Worm (Caenorhabditis elegans) whole organism, L4 larva: Measurements from ENCODE around the gene C53A5.16.

Experiments used
- F26F4.8 ChIP-seq: fragments of 200-800 bp; sonication (Bioruptor generic); conservative IDR thresholded peaks from 2 replicates; pipeline ENCODE4 v1.3.6; 2022; ENCODE audit warnings: missing genetic modification characterization, missing compliant biosample characterization
- R02D3.7 ChIP-seq: fragments of 150-350 bp; sonication (generic microtip); optimal IDR thresholded peaks from 3 replicates; lab custom pipeline; 2014; ENCODE audit warnings: missing biosample characterization, missing genetic modification characterization
- Y5F2A.4 ChIP-seq: fragments of 200-800 bp; sonication (Bioruptor generic); optimal IDR thresholded peaks from 2 replicates; lab custom pipeline; 2018; ENCODE audit warnings: mild to moderate bottlenecking, missing genetic modification characterization, missing compliant biosample characterization
- aha-1 ChIP-seq: fragments of 150-350 bp; peaks from one replicate; lab custom pipeline; 2014; ENCODE audit warnings: missing biosample characterization, missing genetic modification characterization
- ama-1 ChIP-seq: fragments of 150-350 bp; optimal IDR thresholded peaks from 2 replicates; lab custom pipeline; 2014; ENCODE audit warnings: inconsistent platforms, mixed read lengths
- arid-1 ChIP-seq: fragments of 200-800 bp; sonication (Bioruptor generic); conservative IDR thresholded peaks from 2 replicates; pipeline ENCODE4 v1.3.6; 2022; ENCODE audit warnings: missing genetic modification reagents, missing genetic modification characterization, missing compliant biosample characterization
- ceh-44 ChIP-seq: fragments of 200-800 bp; sonication (Bioruptor generic); IDR thresholded peaks from 2 replicates; pipeline ENCODE4 v1.3.6; 2022; ENCODE audit warnings: missing genetic modification reagents, missing genetic modification characterization, missing compliant biosample characterization
- cey-2 ChIP-seq: sonication (generic microtip); optimal IDR thresholded peaks from 3 replicates; lab custom pipeline; 2017; ENCODE audit warnings: missing genetic modification characterization, mild to moderate bottlenecking, missing compliant biosample characterization, antibody characterized with exemption, borderline replicate concordance; ENCODE audit not compliant: insufficient read depth
- ctbp-1 ChIP-seq: fragments of 200-800 bp; sonication (Bioruptor generic); IDR thresholded peaks from 2 replicates; pipeline ENCODE4 v1.3.6; 2022; ENCODE audit warnings: missing genetic modification reagents, missing genetic modification characterization, missing compliant biosample characterization
- daf-8 ChIP-seq: fragments of 200-800 bp; sonication (Bioruptor generic); IDR thresholded peaks from 2 replicates; pipeline ENCODE4 v1.3.6; 2022; ENCODE audit warnings: missing genetic modification characterization, missing compliant biosample characterization
- dmd-6 ChIP-seq: fragments of 200-800 bp; sonication (Bioruptor generic); IDR thresholded peaks from 2 replicates; pipeline ENCODE4 v1.3.6; 2022; ENCODE audit warnings: missing genetic modification reagents, missing genetic modification characterization, missing compliant biosample characterization
- dmd-9 ChIP-seq: fragments of 200-800 bp; sonication (Bioruptor generic); IDR thresholded peaks from 2 replicates; pipeline ENCODE4 v1.3.6; 2022; ENCODE audit warnings: missing genetic modification reagents, missing genetic modification characterization, missing compliant biosample characterization
- dve-1 ChIP-seq: sonication (generic microtip); optimal IDR thresholded peaks from 2 replicates; lab custom pipeline; 2017; ENCODE audit warnings: antibody characterized with exemption, mild to moderate bottlenecking, missing genetic modification characterization, missing compliant biosample characterization; ENCODE audit not compliant: insufficient read depth
- egl-43 ChIP-seq: fragments of 200-800 bp; sonication (Bioruptor generic); IDR thresholded peaks from 2 replicates; pipeline ENCODE4 v1.3.6; 2022; ENCODE audit warnings: missing genetic modification reagents, missing genetic modification characterization, missing compliant biosample characterization
- gei-8 ChIP-seq: fragments of 200-800 bp; sonication (Bioruptor generic); optimal IDR thresholded peaks from 2 replicates; lab custom pipeline; 2018; ENCODE audit warnings: mild to moderate bottlenecking, missing genetic modification characterization, missing compliant biosample characterization
- hlh-11 ChIP-seq: fragments of 200-800 bp; sonication (Bioruptor generic); optimal IDR thresholded peaks from 2 replicates; lab custom pipeline; 2018; ENCODE audit warnings: mild to moderate bottlenecking, missing genetic modification characterization, missing compliant biosample characterization
- hlh-30 ChIP-seq: sonication (generic microtip); optimal IDR thresholded peaks from 2 replicates; lab custom pipeline; 2017; ENCODE audit warnings: antibody characterized with exemption, mild to moderate bottlenecking, missing genetic modification characterization, missing compliant biosample characterization; ENCODE audit not compliant: insufficient read depth
- hmg-1.1 ChIP-seq: fragments of 200-800 bp; sonication (Bioruptor generic); IDR thresholded peaks from 2 replicates; pipeline ENCODE4 v1.3.6; 2022; ENCODE audit warnings: missing genetic modification reagents, missing genetic modification characterization, missing compliant biosample characterization
- lin-1 ChIP-seq: fragments of 200-800 bp; sonication (Bioruptor generic); IDR thresholded peaks from 2 replicates; pipeline ENCODE4 v1.3.6; 2022; ENCODE audit warnings: missing genetic modification reagents, missing genetic modification characterization, missing compliant biosample characterization
- lin-15B ChIP-seq: fragments of 150-350 bp; sonication (generic microtip); optimal IDR thresholded peaks from 3 replicates; lab custom pipeline; 2014; ENCODE audit warnings: missing biosample characterization, missing genetic modification characterization
- mdl-1 ChIP-seq, 2 experiments: fragments of 150-350 bp in 1 of 2; sonication (generic microtip) in 1 of 2; optimal IDR thresholded peaks; 2 replicates each; lab custom pipeline; 2014 to 2017; ENCODE audit warnings: missing biosample characterization in 2 of 2, missing genetic modification characterization in 2 of 2
- mep-1 ChIP-seq: fragments of 150-350 bp; sonication (generic microtip); optimal IDR thresholded peaks from 3 replicates; lab custom pipeline; 2014; ENCODE audit warnings: missing biosample characterization, missing genetic modification characterization
- mes-2 ChIP-seq: sonication (generic microtip); optimal IDR thresholded peaks from 2 replicates; lab custom pipeline; 2016; ENCODE audit warnings: missing genotype, mild to moderate bottlenecking, missing genetic modification characterization, missing compliant biosample characterization; ENCODE audit not compliant: poor library complexity, severe bottlenecking
- mxl-3 ChIP-seq: fragments of 200-800 bp; sonication (Bioruptor generic); optimal IDR thresholded peaks from 2 replicates; lab custom pipeline; 2018; ENCODE audit warnings: mild to moderate bottlenecking, missing genetic modification characterization, missing compliant biosample characterization
- nhr-102 ChIP-seq: sonication (generic microtip); optimal IDR thresholded peaks from 2 replicates; lab custom pipeline; 2016; ENCODE audit warnings: mild to moderate bottlenecking, missing genetic modification characterization, moderate library complexity, missing compliant biosample characterization
- nhr-25 ChIP-seq: sonication (generic microtip); optimal IDR thresholded peaks from 2 replicates; lab custom pipeline; 2017; ENCODE audit warnings: missing genetic modification characterization, mild to moderate bottlenecking, missing compliant biosample characterization, antibody characterized with exemption, moderate library complexity, borderline replicate concordance; ENCODE audit not compliant: insufficient read depth
- nhr-28 ChIP-seq: fragments of 150-350 bp; optimal IDR thresholded peaks from 2 replicates; lab custom pipeline; 2014; ENCODE audit warnings: missing biosample characterization, missing genetic modification characterization
- nhr-41 ChIP-seq: fragments of 200-800 bp; sonication (Bioruptor generic); IDR thresholded peaks from 2 replicates; pipeline ENCODE4 v1.3.6; 2022; ENCODE audit warnings: missing genetic modification reagents, missing genetic modification characterization, missing compliant biosample characterization
- nhr-48 ChIP-seq: sonication (generic microtip); optimal IDR thresholded peaks from 2 replicates; lab custom pipeline; 2016; ENCODE audit warnings: mild to moderate bottlenecking, missing genetic modification characterization, missing compliant biosample characterization
- nhr-6 ChIP-seq: fragments of 150-350 bp; optimal IDR thresholded peaks from 2 replicates; lab custom pipeline; 2014; ENCODE audit warnings: missing biosample characterization, missing genetic modification characterization
- php-3 ChIP-seq: fragments of 200-800 bp; sonication (Bioruptor generic); IDR thresholded peaks from 2 replicates; pipeline ENCODE4 v1.3.6; 2022; ENCODE audit warnings: missing genetic modification reagents, missing genetic modification characterization, missing compliant biosample characterization
- pqm-1 ChIP-seq: sonication (generic microtip); optimal IDR thresholded peaks from 2 replicates; lab custom pipeline; 2017; ENCODE audit warnings: missing biosample characterization, missing genetic modification characterization
- rbr-2 ChIP-seq: sonication (generic microtip); optimal IDR thresholded peaks from 2 replicates; lab custom pipeline; 2016; ENCODE audit warnings: missing genotype, missing genetic modification characterization, missing compliant biosample characterization
- set-16 ChIP-seq: fragments of 200-800 bp; sonication (Bioruptor generic); IDR thresholded peaks from 2 replicates; pipeline ENCODE4 v1.3.6; 2022; ENCODE audit warnings: missing genetic modification reagents, missing genetic modification characterization, missing compliant biosample characterization
- spr-1 ChIP-seq: sonication (generic microtip); optimal IDR thresholded peaks from 2 replicates; lab custom pipeline; 2016; ENCODE audit warnings: mild to moderate bottlenecking, missing genetic modification characterization, missing compliant biosample characterization
- spr-3 ChIP-seq: fragments of 200-800 bp; sonication (Bioruptor generic); optimal IDR thresholded peaks from 2 replicates; lab custom pipeline; 2018; ENCODE audit warnings: mild to moderate bottlenecking, missing genetic modification characterization, missing compliant biosample characterization
- tra-1 ChIP-seq: fragments of 200-800 bp; sonication (Bioruptor generic); IDR thresholded peaks from 2 replicates; pipeline ENCODE4 v1.3.6; 2022; ENCODE audit warnings: missing genetic modification reagents, missing genetic modification characterization, missing compliant biosample characterization
- unc-62 ChIP-seq, 3 experiments: fragments of 150-350 bp in 1 of 3; sonication (generic microtip); optimal IDR thresholded peaks in 2 of 3; peaks in 1 of 3; 1 replicate in 1 of 3; 2 replicates in 2 of 3; lab custom pipeline; 2014 to 2017; ENCODE audit warnings: missing biosample characterization in 3 of 3, missing genetic modification characterization in 3 of 3, missing genetic modification reagents in 3 of 3, missing genotype in 1 of 3
- zfp-2 ChIP-seq: sonication (generic microtip); optimal IDR thresholded peaks from 2 replicates; lab custom pipeline; 2016; ENCODE audit warnings: mild to moderate bottlenecking, missing genetic modification characterization, missing compliant biosample characterization
- ztf-7 ChIP-seq: fragments of 150-350 bp; optimal IDR thresholded peaks from 2 replicates; lab custom pipeline; 2014; ENCODE audit warnings: missing biosample characterization, missing genetic modification characterization

Gene C53A5.16

DNA sequence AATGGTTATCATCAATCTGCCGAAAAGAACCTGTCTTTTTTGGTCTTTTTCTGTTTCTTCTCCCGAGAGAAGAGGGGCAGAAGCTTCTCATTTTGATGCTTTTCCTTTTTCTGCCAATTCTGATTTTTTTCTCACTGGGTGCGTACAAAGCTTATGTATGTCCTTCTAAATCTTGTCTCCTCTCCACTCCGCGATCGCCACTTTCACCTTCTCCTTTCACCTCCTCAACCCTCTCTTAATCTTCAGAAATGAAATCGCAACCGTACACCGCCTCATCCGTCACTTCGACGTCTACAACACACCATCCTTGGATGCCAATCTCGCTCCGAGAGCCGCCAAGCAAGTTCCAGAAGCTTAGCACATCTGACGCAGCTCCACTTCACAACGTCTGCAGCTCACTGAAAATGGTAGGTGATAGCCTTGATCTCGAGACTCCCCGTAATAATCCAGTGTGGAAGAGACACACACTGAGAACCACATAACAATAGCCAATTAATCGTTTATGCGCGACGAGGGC lies 14.4 kb downstream of the C53A5.16 start, which contains the start of gene R02D5.1:
Gene R02D5.1 (plus strand): TSS at position 245 of the 517 bp plus-strand sequence.
- TF ChIP-seq nhr-48 (tag; lab: Kevin White, UChicago) (peak; percentile 43), hlh-11 (peak; percentile 25), spr-1 (tag; lab: Kevin White, UChicago) (no peak)

DNA sequence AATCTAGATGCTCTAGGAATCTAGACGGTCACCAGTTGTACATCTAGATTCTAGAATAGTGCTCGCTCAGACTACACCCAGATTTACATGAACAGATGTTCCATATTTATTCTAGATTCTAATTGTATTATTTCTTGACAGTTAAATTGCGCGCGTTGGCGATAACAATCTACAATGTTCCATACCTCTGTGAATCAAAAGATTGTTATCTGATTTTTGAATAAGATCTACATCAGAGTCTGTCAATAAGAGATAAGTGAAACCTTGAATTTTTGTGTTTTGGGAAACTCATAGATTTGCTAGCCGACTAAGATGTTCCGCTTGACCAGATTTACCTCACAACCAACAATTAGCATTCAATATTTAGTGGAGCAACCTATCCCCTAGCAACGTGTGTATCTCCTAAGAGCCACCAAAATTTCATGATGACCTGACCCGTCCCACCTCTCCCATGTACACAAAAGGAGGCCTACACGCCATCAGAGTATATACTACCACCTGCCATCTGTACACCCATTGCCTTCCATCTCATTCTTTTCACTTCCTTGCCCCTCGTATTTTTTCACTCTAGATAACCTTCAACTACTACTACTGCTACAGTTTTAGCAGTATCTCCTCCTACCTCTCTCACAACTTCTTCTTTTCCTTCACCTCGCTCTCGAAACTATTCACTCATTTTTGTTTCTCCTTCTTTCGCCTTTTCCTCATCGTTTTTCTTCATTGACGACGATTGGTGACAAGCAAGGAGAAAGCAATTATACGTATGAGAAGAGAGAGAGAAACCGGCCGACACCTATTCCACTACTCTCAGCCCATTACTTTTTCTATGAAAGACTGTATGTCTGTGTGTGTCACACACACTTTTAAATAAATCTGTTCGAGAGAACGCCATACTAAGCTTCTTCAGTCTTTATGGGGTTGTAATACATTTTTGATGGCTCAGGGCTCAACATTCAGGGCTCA lies 15.4 kb downstream of the C53A5.16 start:
- TF ChIP-seq nhr-28 (tag; lab: Kevin White, UChicago) (peak; percentile 13), aha-1 (tag; lab: Kevin White, UChicago) (peak; percentile 75), arid-1 (GFP tag; lab: Robert Waterston, UW) (no peak), dmd-9 (GFP tag; lab: Robert Waterston, UW) (no peak), daf-8 (GFP tag; lab: Robert Waterston, UW) (no peak), ama-1 (no peak), unc-62 (GFP tag; optimal IDR thresholded peaks at IDR 0.05 in 1 of 2; lab: Kevin White, UChicago) (peak in 1 of 2 experiments; percentile 40), unc-62 (tag; optimal IDR thresholded peaks at IDR 0.05; lab: Kevin White, UChicago) (no peak), R02D3.7 (tag; lab: Kevin White, UChicago) (no peak), mxl-3 (GFP tag; lab: Kevin White, UChicago) (no peak)

DNA sequence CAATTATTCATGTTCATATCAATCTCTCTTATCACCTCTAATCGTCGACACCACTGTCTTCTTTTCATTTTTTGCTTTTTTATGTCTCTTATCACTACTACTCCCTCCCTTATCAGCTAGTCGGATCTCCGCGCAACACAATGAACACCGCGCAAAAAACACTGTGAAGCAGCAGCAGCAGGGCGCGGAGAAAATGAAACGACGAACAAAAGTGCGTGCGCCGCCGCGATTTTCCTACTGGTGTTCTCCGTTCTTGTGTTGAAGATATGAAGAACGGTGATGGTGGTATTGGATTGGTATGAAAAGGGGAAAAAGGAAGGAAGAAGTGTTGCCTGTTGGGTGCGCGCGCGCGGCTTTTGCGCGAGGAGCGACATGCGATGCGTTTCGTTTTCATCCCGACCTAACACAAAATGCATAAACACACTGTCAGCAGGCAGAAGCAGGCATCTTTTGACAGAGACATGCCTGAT lies 16.6 kb downstream of the C53A5.16 start:
- TF ChIP-seq cey-2 (tag; lab: Kevin White, UChicago): peak; percentile 62
- TF ChIP-seq F26F4.8 (GFP tag; lab: Robert Waterston, UW): no peak
- TF ChIP-seq unc-62 (GFP tag; optimal IDR thresholded peaks at IDR 0.05 in 1 of 2; lab: Kevin White, UChicago): peak in 1 of 2 experiments; percentile 66
- no peak for TF ChIP-seq unc-62 (tag; optimal IDR thresholded peaks at IDR 0.05; lab: Kevin White, UChicago)
- peak; percentile 72; the same call in 1 of the 2 replicates for TF ChIP-seq tra-1 (GFP tag; lab: Robert Waterston, UW)
- TF ChIP-seq spr-1 (tag; lab: Kevin White, UChicago): peak; percentile 69
- no peak for TF ChIP-seq gei-8 (GFP tag; lab: Kevin White, UChicago)
- peak; percentile 34 for TF ChIP-seq mes-2 (tag; lab: Kevin White, UChicago)
- no peak for TF ChIP-seq nhr-6 (tag; lab: Kevin White, UChicago)
- TF ChIP-seq ctbp-1 (GFP tag; lab: Robert Waterston, UW): no peak
- peak; percentile 65 for TF ChIP-seq dve-1 (tag; lab: Kevin White, UChicago)
- TF ChIP-seq lin-1 (GFP tag; lab: Robert Waterston, UW): peak; percentile 28; the same call in 1 of the 2 replicates
- peak; percentile 77 for TF ChIP-seq pqm-1
- TF ChIP-seq nhr-28 (tag; lab: Kevin White, UChicago): peak; percentile 84
- TF ChIP-seq nhr-102 (tag; lab: Kevin White, UChicago): peak; percentile 17
- peak; percentile 92 for TF ChIP-seq mxl-3 (GFP tag; lab: Kevin White, UChicago)
- no peak for TF ChIP-seq spr-3 (GFP tag; lab: Kevin White, UChicago)
- TF ChIP-seq egl-43: peak; percentile 37; the same call in 1 of the 2 replicates
- TF ChIP-seq dmd-6 (GFP tag; lab: Robert Waterston, UW): peak; percentile 75
- no peak for TF ChIP-seq php-3 (GFP tag; lab: Robert Waterston, UW)
- no peak for TF ChIP-seq ceh-44 (GFP tag; lab: Robert Waterston, UW)
- TF ChIP-seq aha-1 (tag; lab: Kevin White, UChicago): peak; percentile 81
- no peak for TF ChIP-seq hmg-1.1 (GFP tag; lab: Robert Waterston, UW)
- no peak for TF ChIP-seq lin-15B (tag; lab: Kevin White, UChicago)
- TF ChIP-seq ztf-7 (tag; lab: Kevin White, UChicago): no peak
- no peak for TF ChIP-seq zfp-2 (tag; lab: Kevin White, UChicago)
- peak; percentile 78 for TF ChIP-seq nhr-48 (tag; lab: Kevin White, UChicago)
- TF ChIP-seq Y5F2A.4 (GFP tag; lab: Kevin White, UChicago): no peak
- peak; percentile 26 for TF ChIP-seq rbr-2
- TF ChIP-seq hlh-30 (tag; lab: Kevin White, UChicago): peak; percentile 76
- peak; percentile 20; the same call in 1 of the 2 replicates for TF ChIP-seq set-16 (GFP tag; lab: Robert Waterston, UW)
- TF ChIP-seq nhr-25 (tag; lab: Kevin White, UChicago): peak; percentile 4
- TF ChIP-seq mdl-1 (tag; optimal IDR thresholded peaks at IDR 0.05; lab: Kevin White, UChicago): peak; percentile 52 to 56
- no peak for TF ChIP-seq nhr-41 (GFP tag; lab: Robert Waterston, UW)
- TF ChIP-seq hlh-11: peak; percentile 86
- peak; percentile 2 for TF ChIP-seq mep-1 (tag; lab: Kevin White, UChicago)
- TF ChIP-seq, all 104 proteins: peak for 22
